Fruit fly (Drosophila melanogaster) whole organism, embryonic: Measurements from ENCODE around the gene Chro.

Experiments
- Adf1 ChIP-seq: fragments of 200-800 bp; sonication (Bioruptor generic); IDR thresholded peaks from 2 replicates; pipeline ENCODE4 v1.3.6; 2022; ENCODE audit warnings: missing biosample characterization, missing genetic modification characterization
- B-H1 ChIP-seq: fragments of 200-800 bp; sonication (Bioruptor generic); IDR thresholded peaks from 3 replicates; pipeline ENCODE4 v1.3.6; 2022; ENCODE audit warnings: missing biosample characterization, missing genetic modification characterization
- CG10543 ChIP-seq: fragments of 200-800 bp; sonication (Bioruptor generic); optimal IDR thresholded peaks from 3 replicates; lab custom pipeline; 2017; ENCODE audit warnings: missing biosample characterization, mild to moderate bottlenecking, missing genetic modification characterization, moderate library complexity
- CG12659 ChIP-seq: fragments of 200-800 bp; sonication (Bioruptor generic); optimal IDR thresholded peaks from 3 replicates; lab custom pipeline; 2017; ENCODE audit warnings: mild to moderate bottlenecking, missing biosample characterization, missing genetic modification reagents, missing genetic modification characterization
- CG12769 ChIP-seq: fragments of 200-800 bp; sonication (Bioruptor generic); optimal IDR thresholded peaks from 2 replicates; lab custom pipeline; 2019; ENCODE audit warnings: missing biosample characterization, mild to moderate bottlenecking, missing genetic modification characterization, moderate library complexity
- CG13287 ChIP-seq: fragments of 200-800 bp; sonication (Bioruptor generic); IDR thresholded peaks from 2 replicates; pipeline ENCODE4 v1.3.6; 2022; ENCODE audit warnings: missing biosample characterization, missing genetic modification characterization; ENCODE audit not compliant: partially characterized antibody
- CG14965 ChIP-seq: fragments of 200-800 bp; sonication (Bioruptor generic); optimal IDR thresholded peaks from 2 replicates; lab custom pipeline; 2016; ENCODE audit warnings: missing biosample characterization, missing genetic modification characterization, borderline replicate concordance
- CG1529 ChIP-seq: fragments of 200-800 bp; sonication (Bioruptor generic); optimal IDR thresholded peaks from 3 replicates; lab custom pipeline; 2018; ENCODE audit warnings: missing biosample characterization, missing genetic modification characterization
- CG31224 ChIP-seq: fragments of 200-800 bp; sonication (Bioruptor generic); IDR thresholded peaks from 2 replicates; pipeline ENCODE4 v1.3.6; 2022; ENCODE audit warnings: missing biosample characterization, missing genetic modification characterization
- CG3407 ChIP-seq: fragments of 200-800 bp; sonication (Bioruptor generic); optimal IDR thresholded peaks from 2 replicates; lab custom pipeline; 2018; ENCODE audit warnings: missing biosample characterization, mild to moderate bottlenecking, missing genetic modification characterization
- CG34224 ChIP-seq: fragments of 200-800 bp; sonication (Bioruptor generic); IDR thresholded peaks from 3 replicates; pipeline ENCODE4 v1.3.6; 2022; ENCODE audit warnings: missing biosample characterization, missing genetic modification characterization; ENCODE audit not compliant: partially characterized antibody
- CG4360 ChIP-seq: fragments of 200-800 bp; sonication (Bioruptor generic); IDR thresholded peaks from 2 replicates; pipeline ENCODE4 v1.3.6; 2022; ENCODE audit warnings: missing biosample characterization, missing genetic modification characterization
- CG7372 ChIP-seq: fragments of 200-800 bp; sonication (Bioruptor generic); IDR thresholded peaks from 2 replicates; pipeline ENCODE4 v1.3.6; 2022; ENCODE audit warnings: missing biosample characterization, missing genetic modification characterization
- CG8388 ChIP-seq: fragments of 200-800 bp; sonication (Bioruptor generic); optimal IDR thresholded peaks from 2 replicates; lab custom pipeline; 2019; ENCODE audit warnings: missing biosample characterization, mild to moderate bottlenecking, missing genetic modification characterization, moderate library complexity
- Fer1 ChIP-seq: fragments of 200-800 bp; sonication (Bioruptor generic); optimal IDR thresholded peaks from 2 replicates; lab custom pipeline; 2017; ENCODE audit warnings: missing biosample characterization, mild to moderate bottlenecking, missing genetic modification characterization
- MBD-R2 ChIP-seq: fragments of 200-800 bp; sonication (Bioruptor generic); IDR thresholded peaks from 2 replicates; pipeline ENCODE4 v1.3.6; 2022; ENCODE audit warnings: missing biosample characterization, missing genetic modification characterization
- Med ChIP-seq: fragments of 200-800 bp; sonication (Bioruptor generic); peaks from one replicate; lab custom pipeline; 2016; ENCODE audit warnings: missing biosample characterization, missing genetic modification characterization, mild to moderate bottlenecking, inconsistent platforms, moderate library complexity
- NFAT ChIP-seq: fragments of 200-800 bp; sonication (Bioruptor generic); IDR thresholded peaks from 2 replicates; pipeline ENCODE4 v1.3.6; 2022; ENCODE audit warnings: missing biosample characterization, missing genetic modification characterization
- Trl ChIP-seq, 3 experiments: fragments of >200 bp in 2 of 3; fragments of 200-800 bp in 1 of 3; sonication (Bioruptor generic) in 1 of 3; optimal IDR thresholded peaks; 2 replicates in 1 of 3; 3 replicates in 2 of 3; lab custom pipeline; 2016 to 2017; ENCODE audit warnings: missing biosample characterization in 1 of 3, missing genetic modification characterization in 1 of 3
- ato ChIP-seq: fragments of 200-800 bp; sonication (Bioruptor generic); IDR thresholded peaks from 2 replicates; pipeline ENCODE4 v1.3.6; 2022; ENCODE audit warnings: missing biosample characterization, missing genetic modification characterization; ENCODE audit not compliant: partially characterized antibody
- chinmo ChIP-seq: fragments of 200-800 bp; sonication (Bioruptor generic); IDR thresholded peaks from 4 replicates; pipeline ENCODE4 v1.3.6; 2022; ENCODE audit warnings: missing biosample characterization, missing genetic modification characterization; ENCODE audit not compliant: partially characterized antibody
- cwo ChIP-seq: fragments of 200-800 bp; sonication (Bioruptor generic); optimal IDR thresholded peaks from 3 replicates; lab custom pipeline; 2017; ENCODE audit warnings: missing biosample characterization, missing genetic modification characterization, mild to moderate bottlenecking, moderate library complexity, missing genetic modification reagents
- hb ChIP-seq: fragments of 200-800 bp; sonication (Bioruptor generic); IDR thresholded peaks from 3 replicates; pipeline ENCODE4 v1.3.6; 2022; ENCODE audit warnings: missing biosample characterization, missing genetic modification characterization; ENCODE audit not compliant: partially characterized antibody
- lbe ChIP-seq: fragments of 200-800 bp; sonication (Bioruptor generic); optimal IDR thresholded peaks from 2 replicates; lab custom pipeline; 2016; ENCODE audit warnings: missing biosample characterization, mild to moderate bottlenecking, missing genetic modification characterization
- mirr ChIP-seq: fragments of 200-800 bp; sonication (Bioruptor generic); optimal IDR thresholded peaks from 3 replicates; lab custom pipeline; 2018; ENCODE audit warnings: missing biosample characterization, mild to moderate bottlenecking, missing genetic modification characterization
- nau ChIP-seq: fragments of 200-800 bp; sonication (Bioruptor generic); optimal IDR thresholded peaks from 3 replicates; lab custom pipeline; 2017; ENCODE audit warnings: missing biosample characterization, mild to moderate bottlenecking, missing genetic modification characterization, missing genetic modification reagents
- pho ChIP-seq: fragments of 200-800 bp; sonication (Bioruptor generic); optimal IDR thresholded peaks from 2 replicates; lab custom pipeline; 2016; ENCODE audit warnings: missing biosample characterization, missing genetic modification characterization
- psq ChIP-seq: fragments of 200-800 bp; sonication (Bioruptor generic); optimal IDR thresholded peaks from 2 replicates; lab custom pipeline; 2017; ENCODE audit warnings: missing biosample characterization, missing genetic modification characterization
- repo ChIP-seq: fragments of 200-800 bp; sonication (Bioruptor generic); optimal IDR thresholded peaks from 2 replicates; lab custom pipeline; 2016; ENCODE audit warnings: missing biosample characterization, missing genetic modification characterization
- rib ChIP-seq: fragments of 200-800 bp; sonication (Bioruptor generic); IDR thresholded peaks from 2 replicates; pipeline ENCODE4 v1.3.6; 2022; ENCODE audit warnings: missing biosample characterization, missing genetic modification characterization
- row ChIP-seq: fragments of 200-800 bp; sonication (Bioruptor generic); IDR thresholded peaks from 3 replicates; pipeline ENCODE4 v1.3.6; 2022; ENCODE audit warnings: missing biosample characterization, missing genetic modification characterization
- sc ChIP-seq, 3 experiments: fragments of >200 bp in 2 of 3; fragments of 200-800 bp in 1 of 3; sonication (Bioruptor generic) in 1 of 3; optimal IDR thresholded peaks; 2 replicates in 2 of 3; 3 replicates in 1 of 3; lab custom pipeline; 2017; ENCODE audit warnings: mild to moderate bottlenecking in 1 of 3, missing biosample characterization in 1 of 3, missing genetic modification characterization in 1 of 3, missing genetic modification reagents in 1 of 3
- sd ChIP-seq: fragments of 200-800 bp; sonication (Bioruptor generic); optimal IDR thresholded peaks from 3 replicates; lab custom pipeline; 2018; ENCODE audit warnings: missing biosample characterization, mild to moderate bottlenecking, missing genetic modification characterization, moderate library complexity
- sob ChIP-seq: fragments of 200-800 bp; sonication (Bioruptor generic); IDR thresholded peaks from 2 replicates; pipeline ENCODE4 v1.3.6; 2022; ENCODE audit warnings: missing biosample characterization, missing genetic modification characterization
- sr ChIP-seq: fragments of 200-800 bp; sonication (Bioruptor generic); IDR thresholded peaks from 3 replicates; pipeline ENCODE4 v1.3.6; 2022; ENCODE audit warnings: missing biosample characterization, missing genetic modification characterization
- wor ChIP-seq: fragments of 200-800 bp; sonication (Bioruptor generic); IDR thresholded peaks from 2 replicates; pipeline ENCODE4 v1.3.6; 2022; ENCODE audit warnings: missing biosample characterization, missing genetic modification characterization

Gene Chro

dm6 chr3L:22837651-22838614, 40.9 kb downstream of the Chro start (continued):
- TF ChIP-seq hb, result 0 out of 3 replicates have a peak, but pooled peaks have one; percentile 34
- no peak for TF ChIP-seq CG7372 (GFP tag; lab: Robert Waterston, UW)
- TF ChIP-seq CG8388, result no peak
- peak; percentile 39 for TF ChIP-seq nau (GFP tag; lab: Kevin White, UChicago)
- TF ChIP-seq mirr (GFP tag; lab: Kevin White, UChicago), result peak; percentile 17
- peak; percentile 6 for TF ChIP-seq sd (tag; lab: Kevin White, UChicago)
- no peak for TF ChIP-seq row (GFP tag; lab: Robert Waterston, UW)
- TF ChIP-seq chinmo, result peak; percentile 74; the same call in 2 of the 4 replicates
- peak; percentile 53; the same call in 1 of the 2 replicates for TF ChIP-seq CG31224
- no peak for TF ChIP-seq CG1529 (GFP tag; lab: Kevin White, UChicago)
- TF ChIP-seq lbe (GFP tag; lab: Kevin White, UChicago), result no peak
- TF ChIP-seq cwo (GFP tag; lab: Kevin White, UChicago), result peak; percentile 9
- 0 out of 2 replicates have a peak, but pooled peaks have one; percentile 21 for TF ChIP-seq NFAT (GFP tag; lab: Robert Waterston, UW)
- peak; percentile 39 to 76 for TF ChIP-seq Trl (optimal IDR thresholded peaks at IDR 0.05; lab: Kevin White, UChicago)
- no peak for TF ChIP-seq Trl (GFP tag; optimal IDR thresholded peaks at IDR 0.05; lab: Kevin White, UChicago)
- TF ChIP-seq CG12659, result peak; percentile 11
- TF ChIP-seq CG12769 (tag; lab: Kevin White, UChicago), result peak; percentile 48
- peak; percentile 9 for TF ChIP-seq pho (GFP tag; lab: Kevin White, UChicago)
- TF ChIP-seq sc (optimal IDR thresholded peaks at IDR 0.05; lab: Kevin White, UChicago), result no peak
- no peak for TF ChIP-seq sc (GFP tag; optimal IDR thresholded peaks at IDR 0.05; lab: Kevin White, UChicago)
- TF ChIP-seq CG14965 (GFP tag; lab: Kevin White, UChicago), result no peak
- peak; percentile 10; the same call in 1 of the 3 replicates for TF ChIP-seq sr (GFP tag; lab: Robert Waterston, UW)
- TF ChIP-seq CG10543 (GFP tag; lab: Kevin White, UChicago), result peak; percentile 76
- peak; percentile 95 for TF ChIP-seq CG3407 (GFP tag; lab: Kevin White, UChicago)
- TF ChIP-seq CG13287 (GFP tag; lab: Robert Waterston, UW), result peak; percentile 35; the same call in 1 of the 2 replicates
- peak; percentile 27 for TF ChIP-seq Fer1 (GFP tag; lab: Kevin White, UChicago)
- TF ChIP-seq repo (GFP tag; lab: Kevin White, UChicago), result no peak
- no peak for TF ChIP-seq psq (GFP tag; lab: Kevin White, UChicago)
- TF ChIP-seq ato (GFP tag; lab: Robert Waterston, UW), result 0 out of 2 replicates have a peak, but pooled peaks have one; percentile 24
- no peak for TF ChIP-seq B-H1 (GFP tag; lab: Robert Waterston, UW)
- peak; percentile 48; the same call in 1 of the 2 replicates for TF ChIP-seq CG4360
- peak; percentile 12; the same call in 1 of the 2 replicates for TF ChIP-seq MBD-R2 (GFP tag; lab: Robert Waterston, UW)
- no peak for TF ChIP-seq sob (GFP tag; lab: Robert Waterston, UW)
- TF ChIP-seq CG34224, result 0 out of 3 replicates have a peak, but pooled peaks have one; percentile 31
- TF ChIP-seq rib (GFP tag; lab: Robert Waterston, UW), result peak; percentile 93
- TF ChIP-seq wor (GFP tag; lab: Robert Waterston, UW), result no peak
- TF ChIP-seq Adf1, result peak; percentile 76
- peak; percentile 49 for TF ChIP-seq Med (GFP tag; lab: Kevin White, UChicago)
- TF ChIP-seq, all 482 proteins: peak for 44
